Worm (Caenorhabditis elegans) whole organism, L4/young adult: ENCODE measurements around the gene twk-36.

Experiments
- W03F9.2 ChIP-seq: fragments of 150-350 bp; optimal IDR thresholded peaks from 2 replicates; lab custom pipeline; 2014; ENCODE audit warnings: missing biosample characterization, missing genetic modification characterization
- dao-5 ChIP-seq: sonication (generic microtip); optimal IDR thresholded peaks from 2 replicates; lab custom pipeline; 2016; ENCODE audit warnings: missing genotype, missing genetic modification characterization, moderate library complexity, missing compliant biosample characterization
- him-1 ChIP-seq: sonication (generic microtip); optimal IDR thresholded peaks from 2 replicates; lab custom pipeline; 2016; ENCODE audit warnings: missing genotype, missing genetic modification reagents, missing genetic modification characterization, missing compliant biosample characterization

Gene twk-36

DNA sequence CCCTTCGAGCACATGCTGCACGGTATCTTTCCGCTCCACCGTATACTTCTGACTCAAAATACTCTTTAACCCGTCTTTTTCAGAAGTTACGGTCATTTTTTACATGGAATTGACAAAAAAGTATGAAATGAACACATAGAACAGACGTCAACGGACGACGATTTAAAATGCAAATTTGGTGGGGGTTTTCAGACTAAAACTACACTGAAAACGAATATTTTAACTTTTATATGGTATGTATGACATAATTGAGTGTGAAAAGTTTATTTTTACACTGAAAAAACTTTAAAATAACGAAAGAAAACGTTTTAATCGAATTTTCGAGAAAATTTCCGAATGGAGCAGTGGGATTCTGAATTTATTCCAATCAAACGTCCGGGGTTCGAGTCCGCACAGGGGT is at the start of gene twk-36:
Gene twk-36 (minus strand): TSS at position 101 of the 400 bp plus-strand sequence.
- TF ChIP-seq W03F9.2 = no peak
- no peak for TF ChIP-seq him-1 (tag; lab: Kevin White, UChicago)
- no peak for TF ChIP-seq dao-5 (tag; lab: Kevin White, UChicago)

DNA sequence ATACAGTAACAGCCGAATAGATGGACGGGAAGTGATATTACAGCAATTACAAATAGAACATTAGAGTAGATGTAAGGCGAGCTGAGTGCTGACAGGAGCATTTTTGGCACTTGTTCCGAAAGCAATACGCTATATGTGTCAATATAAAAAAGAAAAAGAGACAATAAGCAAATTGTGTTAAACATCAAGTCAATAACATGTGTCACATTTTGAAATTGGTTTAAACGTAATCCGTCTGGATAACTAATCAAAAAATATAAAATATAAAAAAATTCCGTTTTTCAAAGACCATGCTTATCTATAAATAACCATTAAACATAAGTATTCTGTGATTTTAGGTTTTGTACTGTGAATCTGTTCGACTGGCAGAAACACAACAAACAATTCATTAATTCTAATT is 48.8 kb upstream of the twk-36 start, which contains the start of gene srh-288:
Gene srh-288 (minus strand): TSS at position 101 of the 400 bp plus-strand sequence.
- no peak for TF ChIP-seq him-1 (tag; lab: Kevin White, UChicago)
- no peak for TF ChIP-seq W03F9.2
- no peak for TF ChIP-seq dao-5 (tag; lab: Kevin White, UChicago)

DNA sequence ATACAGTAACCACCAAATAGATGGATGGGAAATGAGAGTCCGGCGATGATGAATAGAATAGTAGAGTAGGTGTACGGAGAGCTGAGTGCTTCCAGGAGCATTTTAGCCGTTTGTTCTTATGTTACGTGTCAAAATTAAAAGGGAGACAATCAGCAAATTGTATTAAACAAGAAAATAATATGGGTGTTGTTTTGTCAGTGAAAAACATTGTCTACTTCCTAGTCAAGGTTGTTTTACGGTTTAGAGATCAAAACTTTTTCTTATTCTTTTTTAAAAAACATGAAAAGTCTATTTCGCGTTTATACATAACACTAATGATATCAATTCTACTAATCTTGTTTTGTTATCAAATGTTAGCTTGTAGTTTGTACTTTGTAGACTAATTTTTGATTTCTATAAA is 47.1 kb upstream of the twk-36 start, which contains the start of gene srh-289:
Gene srh-289 (minus strand): TSS at position 101 of the 400 bp plus-strand sequence.
- TF ChIP-seq him-1 (tag; lab: Kevin White, UChicago) (no peak), dao-5 (tag; lab: Kevin White, UChicago) (no peak), W03F9.2 (no peak)

DNA sequence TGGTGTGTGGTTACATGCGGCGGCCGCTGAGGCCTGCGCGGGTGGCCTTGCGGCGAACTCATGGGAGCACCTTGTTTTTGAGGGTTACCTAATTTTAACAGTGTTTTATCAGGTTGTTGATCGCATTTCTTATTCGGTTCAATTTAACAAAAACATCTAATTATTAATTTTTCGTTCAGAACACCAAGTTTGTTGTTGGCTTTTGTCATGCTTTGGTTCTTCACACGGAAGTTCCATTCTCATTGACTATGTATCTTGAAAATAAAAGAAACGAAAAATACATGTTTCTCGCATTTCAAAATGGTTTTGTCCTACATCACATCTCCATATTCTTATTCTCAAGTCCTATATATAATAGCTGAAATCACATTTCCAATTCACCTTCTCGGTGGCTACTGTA is 43.3 kb upstream of the twk-36 start, which contains the start of gene srh-290:
Gene srh-290 (plus strand): TSS at position 301 of the 400 bp plus-strand sequence.
- TF ChIP-seq W03F9.2 = no peak
- TF ChIP-seq dao-5 (tag; lab: Kevin White, UChicago) = no peak
- TF ChIP-seq him-1 (tag; lab: Kevin White, UChicago) = no peak

DNA sequence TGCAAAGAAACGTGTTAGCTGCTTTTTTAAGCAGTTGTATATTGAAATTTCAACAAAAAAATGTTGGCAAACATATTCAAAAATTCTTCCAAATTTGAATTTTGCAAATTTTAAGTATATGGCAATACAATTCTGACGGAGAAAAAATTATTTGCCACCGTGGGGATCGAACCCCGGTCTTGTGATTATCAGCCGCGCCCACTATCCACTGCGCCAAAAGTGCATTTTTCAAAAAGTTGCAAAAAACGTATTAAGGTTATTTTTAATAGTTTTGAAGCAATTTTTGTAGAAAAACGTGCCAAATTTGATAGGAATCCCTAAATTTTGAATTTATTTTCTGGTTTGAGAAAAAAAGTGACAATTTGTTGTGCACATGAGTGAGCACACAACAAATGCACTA is 37.5 kb upstream of the twk-36 start:
- no peak for TF ChIP-seq dao-5 (tag; lab: Kevin White, UChicago)
- no peak for TF ChIP-seq W03F9.2
- no peak for TF ChIP-seq him-1 (tag; lab: Kevin White, UChicago)

DNA sequence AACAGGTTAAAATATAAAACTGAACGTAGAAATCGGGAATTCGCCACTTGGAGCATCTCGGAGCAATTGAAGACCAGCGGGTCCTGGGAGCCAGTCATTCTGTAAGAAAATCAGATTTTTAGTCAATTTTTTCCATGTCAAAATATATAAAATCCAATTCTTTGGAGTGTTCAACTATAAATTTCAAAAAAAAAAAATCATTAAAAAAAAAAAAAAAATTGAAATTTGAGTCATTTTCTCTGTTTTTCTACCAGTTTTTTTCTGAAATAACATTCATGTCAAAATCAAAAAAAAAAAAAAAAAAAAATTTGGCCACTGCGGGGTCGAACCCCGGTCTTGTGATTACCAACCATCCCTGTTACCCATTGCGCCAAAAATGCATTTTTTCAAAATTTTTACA is 36.7 kb upstream of the twk-36 start, which contains the start of gene srab-12:
Gene srab-12 (minus strand): TSS at position 101 of the 400 bp plus-strand sequence.
- no peak for TF ChIP-seq W03F9.2
- TF ChIP-seq him-1 (tag; lab: Kevin White, UChicago) = no peak
- TF ChIP-seq dao-5 (tag; lab: Kevin White, UChicago) = no peak

DNA sequence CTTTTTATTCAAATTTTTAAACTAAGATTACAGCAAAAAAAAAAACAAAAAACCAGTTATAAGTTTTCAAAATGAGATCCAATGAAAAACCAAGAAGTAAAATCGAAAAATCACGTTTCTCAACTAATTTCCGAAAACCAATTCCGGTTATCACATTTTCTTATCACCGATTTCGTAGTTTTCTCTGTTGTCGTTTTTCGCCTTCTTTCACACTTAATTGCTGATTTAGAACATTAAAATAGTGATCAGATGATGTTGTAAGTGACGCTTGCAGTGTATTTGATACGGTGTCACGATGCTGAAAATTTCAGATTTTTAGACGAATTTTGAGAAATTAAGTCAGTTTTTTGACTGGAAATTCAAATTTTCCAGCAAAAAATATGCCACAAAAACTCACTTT is 33.4 kb upstream of the twk-36 start:
- TF ChIP-seq W03F9.2 (no peak), dao-5 (tag; lab: Kevin White, UChicago) (no peak), him-1 (tag; lab: Kevin White, UChicago) (no peak)

DNA sequence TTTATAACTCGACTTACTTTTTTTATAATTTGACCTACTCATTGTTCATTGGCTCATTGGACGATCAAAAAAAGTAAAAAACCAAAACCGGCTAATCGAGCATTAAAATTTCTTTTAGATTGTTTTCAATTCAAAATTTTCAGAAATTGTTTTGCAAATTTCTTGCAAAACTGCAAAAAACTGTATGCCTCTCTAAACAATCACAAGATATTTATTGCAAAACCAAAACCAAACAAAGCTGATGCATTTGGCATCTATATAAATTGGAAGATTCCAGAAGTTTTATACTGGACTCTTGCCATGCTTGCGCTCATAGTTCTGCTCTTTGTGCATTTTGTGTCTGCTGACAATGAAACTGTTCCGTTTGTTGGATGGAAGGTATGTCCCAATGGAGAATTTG is 30.8 kb upstream of the twk-36 start, which contains the start of gene C47A10.12:
Gene C47A10.12 (plus strand): TSS at position 301 of the 400 bp plus-strand sequence.
- no peak for TF ChIP-seq W03F9.2

DNA sequence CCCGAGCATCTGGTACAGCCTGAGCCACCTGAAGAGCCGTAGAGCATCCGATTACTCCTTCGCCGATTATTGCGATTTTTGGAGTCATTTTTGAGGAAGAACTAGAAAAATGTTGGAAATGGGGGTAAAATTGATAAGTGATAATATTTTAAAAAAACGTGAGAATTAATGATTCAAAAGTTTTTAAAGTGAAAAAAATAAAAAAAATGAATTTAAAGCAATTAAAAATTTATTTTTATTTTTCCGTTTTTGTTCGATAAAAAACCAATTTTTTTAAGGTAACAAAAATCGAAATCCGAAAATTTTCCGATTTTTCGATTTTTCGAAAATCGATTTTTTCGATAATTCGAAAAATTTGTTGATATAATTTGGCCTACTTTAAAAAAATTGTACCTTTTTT is 30.3 kb upstream of the twk-36 start, which contains the start of gene ddo-1:
Gene ddo-1 (minus strand): TSS at position 101 of the 400 bp plus-strand sequence.
- TF ChIP-seq W03F9.2 (no peak), him-1 (tag; lab: Kevin White, UChicago) (no peak), dao-5 (tag; lab: Kevin White, UChicago) (no peak)

DNA sequence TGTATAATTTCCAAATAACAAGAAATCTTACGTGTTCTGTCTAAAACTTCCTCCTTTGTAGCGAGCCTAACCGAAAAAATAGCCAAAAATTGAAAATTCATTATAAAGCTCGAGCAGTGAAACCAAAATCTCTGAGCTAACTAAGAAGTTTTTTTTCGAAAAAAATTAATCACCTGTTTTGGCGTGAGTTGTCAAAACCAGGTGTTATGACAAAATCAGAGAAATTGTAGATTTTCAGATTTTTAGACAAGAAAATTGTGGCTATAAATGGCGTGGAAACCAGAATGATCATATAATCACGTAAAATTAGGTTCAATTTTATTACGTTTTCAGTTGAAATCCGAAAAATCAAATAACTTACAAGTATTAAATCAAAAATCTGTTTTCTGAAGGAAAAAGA is 26.2 kb upstream of the twk-36 start, which contains the start of gene sre-21:
Gene sre-21 (minus strand): TSS at position 101 of the 400 bp plus-strand sequence.
- TF ChIP-seq him-1 (tag; lab: Kevin White, UChicago) (no peak), W03F9.2 (no peak), dao-5 (tag; lab: Kevin White, UChicago) (no peak)

DNA sequence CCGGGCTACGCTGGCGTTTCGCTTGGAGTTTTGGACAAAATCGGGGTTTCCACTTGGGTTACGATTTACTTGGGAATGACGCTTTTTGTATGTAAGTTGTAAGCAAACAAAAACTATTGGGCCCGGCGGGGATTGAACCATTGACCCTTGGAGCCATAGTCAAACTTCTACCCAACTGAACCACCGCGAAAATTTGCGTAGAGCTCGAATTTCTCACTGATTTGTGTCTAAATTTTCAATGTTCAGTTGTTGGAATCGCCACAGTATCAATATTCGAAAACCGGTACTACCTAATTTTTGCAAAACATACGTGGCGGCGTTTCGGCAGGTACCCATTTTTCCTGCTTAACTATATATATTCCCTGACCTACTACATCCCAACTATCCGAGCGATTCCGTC is 20.9 kb upstream of the twk-36 start:
- TF ChIP-seq him-1 (tag; lab: Kevin White, UChicago) = no peak
- no peak for TF ChIP-seq W03F9.2
- no peak for TF ChIP-seq dao-5 (tag; lab: Kevin White, UChicago)

DNA sequence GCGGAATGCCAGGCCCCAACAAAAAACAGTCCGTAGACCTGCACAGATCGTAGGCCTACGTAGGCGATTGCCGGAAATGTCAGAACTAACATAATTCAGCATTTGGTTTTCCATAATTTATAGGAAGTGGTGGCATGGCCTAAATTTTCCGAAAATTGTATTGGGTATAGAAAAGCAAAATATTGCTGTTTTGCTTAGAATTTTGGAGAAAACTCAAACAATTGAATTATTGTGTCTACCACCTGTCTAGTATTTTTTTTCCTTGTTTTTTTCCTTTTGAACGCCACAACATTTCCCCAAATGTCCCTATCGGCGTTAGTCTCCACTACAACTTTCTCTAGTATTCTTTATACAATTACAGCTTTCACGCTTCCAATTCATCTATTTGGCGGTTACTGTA is 20.4 kb upstream of the twk-36 start, which contains the start of gene srh-284:
Gene srh-284 (plus strand): TSS at position 301 of the 400 bp plus-strand sequence.
- TF ChIP-seq W03F9.2 = no peak
- TF ChIP-seq dao-5 (tag; lab: Kevin White, UChicago) = no peak
- TF ChIP-seq him-1 (tag; lab: Kevin White, UChicago) = no peak

DNA sequence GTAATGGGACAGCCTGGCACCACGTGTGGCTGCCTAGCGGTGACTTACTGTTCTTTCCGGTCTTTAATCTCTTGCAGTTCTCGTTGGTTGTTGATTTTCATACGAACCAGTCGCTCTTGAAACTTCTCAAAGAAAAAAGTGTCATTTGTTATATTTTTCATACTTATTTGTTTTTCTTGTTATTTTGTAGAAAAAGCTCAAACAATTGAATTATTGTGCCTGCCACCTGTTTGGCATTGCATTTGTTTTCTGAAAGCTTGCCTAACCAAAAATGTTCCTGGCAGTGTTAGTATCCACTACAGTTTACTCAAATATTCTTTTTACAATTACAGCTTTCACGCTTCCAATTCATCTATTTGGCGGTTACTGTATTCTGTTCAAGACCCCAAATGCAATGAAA is 18.2 kb upstream of the twk-36 start, which contains the start of the genes C47A10.16 and srh-283:
Gene C47A10.16 (minus strand): TSS at position 101 of the 400 bp plus-strand sequence.
Gene srh-283 (plus strand): TSS at position 272 of the 400 bp plus-strand sequence.
- TF ChIP-seq dao-5 (tag; lab: Kevin White, UChicago) (no peak), W03F9.2 (no peak), him-1 (tag; lab: Kevin White, UChicago) (no peak)

DNA sequence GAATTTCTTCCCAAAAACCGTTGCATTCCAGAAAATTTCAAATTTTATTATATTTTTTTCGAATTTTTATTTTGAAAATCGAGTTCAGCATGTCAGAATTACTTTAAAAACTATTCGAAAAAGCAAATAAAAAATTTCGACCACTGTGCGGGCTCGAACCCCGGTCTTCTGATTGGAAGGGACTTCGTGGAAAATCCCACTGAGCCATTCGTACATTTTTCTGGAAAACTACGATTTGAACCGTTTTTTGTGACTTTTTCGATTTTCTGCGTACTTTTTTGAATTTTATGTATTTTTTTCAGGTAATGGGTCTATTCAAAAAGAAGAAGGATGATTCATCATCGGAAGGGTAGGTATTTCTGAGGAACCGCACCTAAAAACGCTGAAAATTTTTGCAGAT is 8.7 kb upstream of the twk-36 start, which contains the start of gene pgp-9:
Gene pgp-9 (plus strand): TSS at position 301 of the 400 bp plus-strand sequence.
- no peak for TF ChIP-seq him-1 (tag; lab: Kevin White, UChicago)

DNA sequence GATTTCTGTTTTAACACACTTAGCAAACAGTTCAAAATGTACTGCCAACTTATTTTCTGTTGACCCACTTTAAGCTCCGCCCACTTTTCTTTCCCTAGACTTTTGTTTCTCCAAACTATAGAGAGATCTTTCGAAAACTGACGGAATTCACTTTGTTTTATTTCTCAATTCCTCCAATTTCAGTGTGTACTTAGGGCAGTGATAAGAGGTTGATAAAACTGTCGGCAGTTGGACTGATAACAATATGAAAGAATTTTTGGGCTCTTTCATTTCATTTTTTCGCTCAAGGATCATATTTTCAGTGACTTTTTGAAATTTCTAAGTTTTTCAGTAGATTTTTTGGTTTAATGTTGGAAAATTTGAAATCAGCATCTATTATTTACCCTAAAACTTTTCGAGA is 8.1 kb upstream of the twk-36 start:
- TF ChIP-seq dao-5 (tag; lab: Kevin White, UChicago) = no peak
